Worm (Caenorhabditis elegans) whole organism, late embryonic: ENCODE data around the gene ugt-39.

ENCODE experiments used
- elt-2 ChIP-seq: sonication (generic microtip); optimal IDR thresholded peaks from 2 replicates; lab custom pipeline; 2016; ENCODE audit warnings: missing genetic modification reagents, missing genetic modification characterization, missing compliant biosample characterization
- ets-4 ChIP-seq: sonication (generic microtip); optimal IDR thresholded peaks from 2 replicates; lab custom pipeline; 2016; ENCODE audit warnings: missing genetic modification characterization, missing compliant biosample characterization
- lim-6 ChIP-seq: sonication (generic microtip); optimal IDR thresholded peaks from 2 replicates; lab custom pipeline; 2016; ENCODE audit warnings: missing genetic modification characterization, missing compliant biosample characterization
- lin-11 ChIP-seq: fragments of 200-800 bp; sonication (Bioruptor generic); optimal IDR thresholded peaks from 2 replicates; lab custom pipeline; 2018; ENCODE audit warnings: mild to moderate bottlenecking, missing genetic modification characterization, missing compliant biosample characterization
- pqm-1 ChIP-seq: sonication (generic microtip); optimal IDR thresholded peaks from 2 replicates; lab custom pipeline; 2016; ENCODE audit warnings: missing genetic modification characterization, missing compliant biosample characterization
- sdc-2 ChIP-seq: sonication (generic microtip); optimal IDR thresholded peaks from 2 replicates; lab custom pipeline; 2016; ENCODE audit warnings: missing genotype, missing genetic modification characterization, missing compliant biosample characterization
- tbx-2 ChIP-seq: sonication (generic microtip); optimal IDR thresholded peaks from 2 replicates; lab custom pipeline; 2016; ENCODE audit warnings: missing genetic modification characterization, missing compliant biosample characterization
- unc-55 ChIP-seq: sonication (generic microtip); optimal IDR thresholded peaks from 2 replicates; lab custom pipeline; 2017; ENCODE audit warnings: missing biosample characterization, missing genetic modification reagents, missing genetic modification characterization

DNA sequence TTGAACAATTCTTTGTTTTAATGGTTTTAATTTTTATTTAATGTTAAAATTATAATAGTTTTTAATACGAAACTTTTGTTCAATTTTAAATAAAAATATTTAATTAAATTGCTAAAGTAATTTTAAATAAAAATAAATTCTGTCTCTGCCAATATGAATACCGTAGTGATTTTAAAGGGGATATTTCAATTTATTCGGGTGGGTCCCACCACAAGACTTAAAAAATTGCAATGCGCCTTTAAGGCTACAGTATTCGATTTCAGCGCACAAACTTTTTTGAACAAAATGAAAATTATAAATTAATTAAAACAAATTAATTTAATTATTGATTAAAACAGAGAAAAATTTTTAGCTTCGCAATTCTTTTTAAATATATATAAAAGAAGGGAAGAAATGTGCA lies 42.1 kb downstream of the ugt-39 start:
- TF ChIP-seq elt-2 (tag; lab: Kevin White, UChicago) = no peak
- TF ChIP-seq sdc-2 (tag; lab: Kevin White, UChicago) = no peak
- no peak for TF ChIP-seq unc-55
- TF ChIP-seq tbx-2 (tag; lab: Kevin White, UChicago) = no peak
- no peak for TF ChIP-seq ets-4 (tag; lab: Kevin White, UChicago)
- TF ChIP-seq lim-6 (tag; lab: Kevin White, UChicago) = no peak
- TF ChIP-seq pqm-1 = no peak
- TF ChIP-seq lin-11 (tag; lab: Kevin White, UChicago) = no peak
